Fruit fly (Drosophila melanogaster) whole organism, pupa: ENCODE measurements around the gene CecA1.

Source experiments
- CG10348 ChIP-seq: fragments of 200-800 bp; sonication (Bioruptor generic); IDR thresholded peaks from 2 replicates; pipeline ENCODE4 v1.3.6; 2022; ENCODE audit warnings: missing biosample characterization, missing genetic modification characterization
- CG12605 ChIP-seq: fragments of 200-800 bp; sonication (Bioruptor generic); IDR thresholded peaks from 2 replicates; pipeline ENCODE4 v1.3.6; 2022; ENCODE audit warnings: missing biosample characterization, missing genetic modification characterization
- CG13204 ChIP-seq: fragments of 200-800 bp; sonication (Bioruptor generic); optimal IDR thresholded peaks from 2 replicates; lab custom pipeline; 2018; ENCODE audit warnings: missing biosample characterization, mild to moderate bottlenecking, missing genetic modification characterization, moderate library complexity
- CG14655 ChIP-seq: fragments of 200-800 bp; sonication (Bioruptor generic); optimal IDR thresholded peaks from 3 replicates; lab custom pipeline; 2017; ENCODE audit warnings: mild to moderate bottlenecking, missing biosample characterization, missing genetic modification reagents, missing genetic modification characterization
- CG15710 ChIP-seq: fragments of 200-800 bp; sonication (Bioruptor generic); optimal IDR thresholded peaks from 2 replicates; lab custom pipeline; 2018; ENCODE audit warnings: missing biosample characterization, mild to moderate bottlenecking, missing genetic modification characterization, moderate library complexity
- CG17806 ChIP-seq: fragments of 200-800 bp; sonication (Bioruptor generic); optimal IDR thresholded peaks from 2 replicates; lab custom pipeline; 2018; ENCODE audit warnings: missing biosample characterization, mild to moderate bottlenecking, missing genetic modification characterization, moderate library complexity
- CG32121 ChIP-seq: fragments of 200-800 bp; sonication (Bioruptor generic); IDR thresholded peaks from 2 replicates; pipeline ENCODE4 v1.3.6; 2022; ENCODE audit warnings: missing biosample characterization, missing genetic modification characterization
- CG34367 ChIP-seq: fragments of 200-800 bp; sonication (Bioruptor generic); optimal IDR thresholded peaks from 2 replicates; lab custom pipeline; 2018; ENCODE audit warnings: missing biosample characterization, mild to moderate bottlenecking, missing genetic modification characterization
- CG4496 ChIP-seq: fragments of 200-800 bp; sonication (Bioruptor generic); IDR thresholded peaks from 3 replicates; pipeline ENCODE4 v1.3.6; 2022; ENCODE audit warnings: missing biosample characterization, missing genetic modification characterization
- CG8159 ChIP-seq: fragments of 200-800 bp; sonication (Bioruptor generic); optimal IDR thresholded peaks from 3 replicates; lab custom pipeline; 2018; ENCODE audit warnings: missing biosample characterization, mild to moderate bottlenecking, missing genetic modification characterization, moderate library complexity
- CG8301 ChIP-seq: fragments of 200-800 bp; sonication (Bioruptor generic); optimal IDR thresholded peaks from 2 replicates; lab custom pipeline; 2018; ENCODE audit warnings: missing biosample characterization, mild to moderate bottlenecking, missing genetic modification characterization
- CG9948 ChIP-seq: fragments of 200-800 bp; sonication (Bioruptor generic); optimal IDR thresholded peaks from 2 replicates; lab custom pipeline; 2018; ENCODE audit warnings: missing biosample characterization, mild to moderate bottlenecking, missing genetic modification characterization, moderate library complexity
- D1 ChIP-seq: fragments of 200-800 bp; sonication (Bioruptor generic); optimal IDR thresholded peaks from 2 replicates; lab custom pipeline; 2018; ENCODE audit warnings: missing biosample characterization, mild to moderate bottlenecking, missing genetic modification characterization, moderate library complexity
- EcR ChIP-seq: fragments of 200-800 bp; sonication (Bioruptor generic); optimal IDR thresholded peaks from 3 replicates; lab custom pipeline; 2019; ENCODE audit warnings: missing biosample characterization, missing genetic modification characterization, mild to moderate bottlenecking, moderate library complexity, missing genetic modification reagents
- Ets98B ChIP-seq: fragments of 200-800 bp; sonication (Bioruptor generic); IDR thresholded peaks from 2 replicates; pipeline ENCODE4 v1.3.6; 2022; ENCODE audit warnings: missing biosample characterization, missing genetic modification characterization
- Pif1A ChIP-seq: fragments of 200-800 bp; sonication (Bioruptor generic); optimal IDR thresholded peaks from 3 replicates; lab custom pipeline; 2016; ENCODE audit warnings: missing biosample characterization, missing genetic modification characterization
- Pif1B ChIP-seq: fragments of 200-800 bp; sonication (Bioruptor generic); optimal IDR thresholded peaks from 3 replicates; lab custom pipeline; 2016; ENCODE audit warnings: missing biosample characterization, missing genetic modification characterization
- Snoo ChIP-seq: fragments of 200-800 bp; sonication (Bioruptor generic); optimal IDR thresholded peaks from 3 replicates; lab custom pipeline; 2017; ENCODE audit warnings: missing biosample characterization, mild to moderate bottlenecking, missing genetic modification characterization, inconsistent platforms
- fd96Ca ChIP-seq: fragments of 200-800 bp; sonication (Bioruptor generic); IDR thresholded peaks from 3 replicates; pipeline ENCODE4 v1.3.6; 2022; ENCODE audit warnings: missing biosample characterization, missing genetic modification characterization
- gl ChIP-seq: fragments of 200-800 bp; sonication (Bioruptor generic); optimal IDR thresholded peaks from 2 replicates; lab custom pipeline; 2018; ENCODE audit warnings: missing biosample characterization, mild to moderate bottlenecking, missing genetic modification characterization
- rn ChIP-seq: fragments of 200-800 bp; sonication (Bioruptor generic); IDR thresholded peaks from 2 replicates; pipeline ENCODE4 v1.3.6; 2022; ENCODE audit warnings: missing biosample characterization, missing genetic modification characterization

Gene CecA1

dm6 chr3R:30210560-30210959 is at the start of gene CecA1:
TSS of gene CecA1 (plus strand) at chr3R:30210874.
- TF ChIP-seq CG8159 (tag; lab: Kevin White, UChicago): no peak
- no peak for TF ChIP-seq rn
- TF ChIP-seq CG12605: no peak
- TF ChIP-seq Ets98B: no peak
- no peak for TF ChIP-seq CG32121
- no peak for TF ChIP-seq Snoo

- TF ChIP-seq CG17806: no peak
- peak; percentile 32; the same call in 1 of the 2 replicates for TF ChIP-seq Ets98B
- TF ChIP-seq, all 21 proteins: peak for 1
Observed at dm6 chr3R:30163228-30163627, 47.4 kb upstream of the CecA1 start.

- TF ChIP-seq CG8301 (tag; lab: Kevin White, UChicago) (peak; percentile 72), Pif1B (GFP tag; lab: Kevin White, UChicago) (peak; percentile 57), rn (peak; percentile 59; the same call in 1 of the 2 replicates), D1 (tag; lab: Kevin White, UChicago) (no peak), CG14655 (peak; percentile 77), fd96Ca (peak; percentile 85), CG17806 (peak; percentile 32), CG12605 (peak; percentile 70), EcR (no peak), CG10348 (no peak), Snoo (peak; percentile 12), Pif1A (GFP tag; lab: Kevin White, UChicago) (peak; percentile 46), Ets98B (peak; percentile 87), CG8159 (tag; lab: Kevin White, UChicago) (no peak), CG9948 (tag; lab: Kevin White, UChicago) (peak; percentile 5), CG4496 (GFP tag; lab: Robert Waterston, UW) (peak; percentile 88), gl (tag; lab: Kevin White, UChicago) (no peak), CG34367 (tag; lab: Kevin White, UChicago) (no peak), CG32121 (peak; percentile 92), CG15710 (tag; lab: Kevin White, UChicago) (no peak), CG13204 (GFP tag; lab: Kevin White, UChicago) (no peak)
Observed at dm6 chr3R:30164162-30164561, 46.5 kb upstream of the CecA1 start.

- TF ChIP-seq rn (no peak), Snoo (no peak), gl (tag; lab: Kevin White, UChicago) (no peak), CG32121 (no peak), CG8301 (tag; lab: Kevin White, UChicago) (no peak), D1 (tag; lab: Kevin White, UChicago) (no peak)
Observed at dm6 chr3R:30166159-30166784, 44.4 kb upstream of the CecA1 start, which contains the start of gene VhaAC45RP. TSS of gene VhaAC45RP (minus strand) at chr3R:30166419.

- TF ChIP-seq CG9948 (tag; lab: Kevin White, UChicago): peak; percentile 72
- TF ChIP-seq CG8159 (tag; lab: Kevin White, UChicago): peak; percentile 72
- TF ChIP-seq CG17806: peak; percentile 73
- peak; percentile 91 for TF ChIP-seq rn
- peak; percentile 86 for TF ChIP-seq CG14655
- TF ChIP-seq Pif1B (GFP tag; lab: Kevin White, UChicago): peak; percentile 87
- peak; percentile 70 for TF ChIP-seq CG15710 (tag; lab: Kevin White, UChicago)
- TF ChIP-seq CG4496 (GFP tag; lab: Robert Waterston, UW): peak; percentile 96
- peak; percentile 81 for TF ChIP-seq Snoo
- TF ChIP-seq CG12605: peak; percentile 90
- TF ChIP-seq CG10348: peak; percentile 59
- TF ChIP-seq CG34367 (tag; lab: Kevin White, UChicago): peak; percentile 67
- peak; percentile 13 for TF ChIP-seq D1 (tag; lab: Kevin White, UChicago)
- TF ChIP-seq CG8301 (tag; lab: Kevin White, UChicago): peak; percentile 80
- peak; percentile 93 for TF ChIP-seq CG32121
- peak; percentile 21 for TF ChIP-seq gl (tag; lab: Kevin White, UChicago)
- TF ChIP-seq Ets98B: peak; percentile 95
- peak; percentile 27 for TF ChIP-seq EcR
- peak; percentile 92 for TF ChIP-seq fd96Ca
- TF ChIP-seq CG13204 (GFP tag; lab: Kevin White, UChicago): no peak
- TF ChIP-seq Pif1A (GFP tag; lab: Kevin White, UChicago): peak; percentile 86
Observed at dm6 chr3R:30170671-30171667, 39.7 kb upstream of the CecA1 start, which contains the start of gene Rsod. TSS of gene Rsod (minus strand) at chr3R:30171207.
